Fruit fly (Drosophila melanogaster) whole organism, embryonic: Measurements from ENCODE around the gene Mfap1.
A peak's percentile ranks its signal among the peaks of the same experiment; 100 is the strongest.

Experiments used
- Antp ChIP-seq: fragments of 200-800 bp; sonication (Bioruptor generic); optimal IDR thresholded peaks from 3 replicates; lab custom pipeline; 2016; ENCODE audit warnings: missing biosample characterization, missing genetic modification characterization
- Asciz ChIP-seq: fragments of 200-800 bp; sonication (Bioruptor generic); optimal IDR thresholded peaks from 2 replicates; lab custom pipeline; 2017; ENCODE audit warnings: missing biosample characterization, mild to moderate bottlenecking, missing genetic modification characterization, missing genetic modification reagents
- Bteb2 ChIP-seq: fragments of 200-800 bp; sonication (Bioruptor generic); optimal IDR thresholded peaks from 2 replicates; lab custom pipeline; 2016; ENCODE audit warnings: missing biosample characterization, missing genetic modification characterization
- CG11456 ChIP-seq: fragments of 200-800 bp; sonication (Bioruptor generic); IDR thresholded peaks from 3 replicates; pipeline ENCODE4 v1.3.6; 2022; ENCODE audit warnings: missing biosample characterization, missing genetic modification characterization
- CG11560 ChIP-seq: fragments of 200-800 bp; sonication (Bioruptor generic); IDR thresholded peaks from 3 replicates; pipeline ENCODE4 v1.3.6; 2022; ENCODE audit warnings: missing biosample characterization, missing genetic modification characterization
- CG11723 ChIP-seq: fragments of 200-800 bp; sonication (Bioruptor generic); optimal IDR thresholded peaks from 2 replicates; lab custom pipeline; 2017; ENCODE audit warnings: missing biosample characterization, mild to moderate bottlenecking, missing genetic modification characterization
- CG1832 ChIP-seq: fragments of 200-800 bp; sonication (Bioruptor generic); optimal IDR thresholded peaks from 2 replicates; lab custom pipeline; 2017; ENCODE audit warnings: missing biosample characterization, mild to moderate bottlenecking, missing genetic modification characterization, inconsistent platforms
- CG4360 ChIP-seq: fragments of 200-800 bp; sonication (Bioruptor generic); IDR thresholded peaks from 2 replicates; pipeline ENCODE4 v1.3.6; 2022; ENCODE audit warnings: missing biosample characterization, missing genetic modification characterization
- CG6689 ChIP-seq: fragments of 200-800 bp; sonication (Bioruptor generic); IDR thresholded peaks from 2 replicates; pipeline ENCODE4 v1.3.6; 2022; ENCODE audit warnings: missing biosample characterization, missing genetic modification characterization
- CG9932 ChIP-seq: fragments of 200-800 bp; sonication (Bioruptor generic); IDR thresholded peaks from 2 replicates; pipeline ENCODE4 v1.3.6; 2022; ENCODE audit warnings: missing biosample characterization, missing genetic modification characterization
- D ChIP-seq, 2 experiments: fragments of 200-800 bp in 1 of 2; fragments of >200 bp in 1 of 2; sonication (Bioruptor generic) in 1 of 2; optimal IDR thresholded peaks; 2 replicates in 1 of 2; 3 replicates in 1 of 2; lab custom pipeline; 2017; ENCODE audit warnings: mild to moderate bottlenecking in 1 of 2, missing biosample characterization in 1 of 2, missing genetic modification characterization in 1 of 2, missing genetic modification reagents in 1 of 2
- Dbx ChIP-seq: fragments of 200-800 bp; sonication (Bioruptor generic); IDR thresholded peaks from 3 replicates; pipeline ENCODE4 v1.3.6; 2022; ENCODE audit warnings: missing biosample characterization, missing genetic modification characterization
- Elba2 ChIP-seq: fragments of 200-800 bp; sonication (Bioruptor generic); optimal IDR thresholded peaks from 3 replicates; lab custom pipeline; 2016; ENCODE audit warnings: missing biosample characterization, missing genetic modification characterization
- Fer3 ChIP-seq: fragments of 200-800 bp; sonication (Bioruptor generic); optimal IDR thresholded peaks from 2 replicates; lab custom pipeline; 2018; ENCODE audit warnings: missing biosample characterization, mild to moderate bottlenecking, missing genetic modification characterization, moderate library complexity
- GATAe ChIP-seq: fragments of 200-800 bp; sonication (Bioruptor generic); conservative IDR thresholded peaks from 2 replicates; pipeline ENCODE4 v1.3.6; 2022; ENCODE audit warnings: missing biosample characterization, missing genetic modification characterization
- H15 ChIP-seq: fragments of 200-800 bp; sonication (Bioruptor generic); IDR thresholded peaks from 3 replicates; pipeline ENCODE4 v1.3.6; 2022; ENCODE audit warnings: missing biosample characterization, missing genetic modification characterization
- Hr78 ChIP-seq, 2 experiments: fragments of 200-800 bp in 1 of 2; fragments of >200 bp in 1 of 2; sonication (Bioruptor generic) in 1 of 2; optimal IDR thresholded peaks; 2 replicates each; lab custom pipeline; 2017 to 2019; ENCODE audit warnings: missing biosample characterization in 2 of 2, missing genetic modification characterization in 2 of 2, mild to moderate bottlenecking in 1 of 2, moderate library complexity in 1 of 2
- Kr ChIP-seq: fragments of 200-800 bp; sonication (Bioruptor generic); optimal IDR thresholded peaks from 2 replicates; lab custom pipeline; 2017; ENCODE audit warnings: missing biosample characterization, mild to moderate bottlenecking, missing genetic modification characterization
- MBD-R2 ChIP-seq: fragments of 200-800 bp; sonication (Bioruptor generic); IDR thresholded peaks from 2 replicates; pipeline ENCODE4 v1.3.6; 2022; ENCODE audit warnings: missing biosample characterization, missing genetic modification characterization
- Nf-YA ChIP-seq: fragments of 200-800 bp; sonication (Bioruptor generic); IDR thresholded peaks from 2 replicates; pipeline ENCODE4 v1.3.6; 2022; ENCODE audit warnings: missing biosample characterization, missing genetic modification characterization
- Nf-YB ChIP-seq: fragments of 200-800 bp; sonication (Bioruptor generic); optimal IDR thresholded peaks from 3 replicates; lab custom pipeline; 2019; ENCODE audit warnings: missing biosample characterization, mild to moderate bottlenecking, missing genetic modification characterization, moderate library complexity
- Nf-YC ChIP-seq: fragments of 200-800 bp; optimal IDR thresholded peaks from 3 replicates; lab custom pipeline; 2019; ENCODE audit warnings: missing biosample characterization, mild to moderate bottlenecking, missing genetic modification characterization, moderate library complexity
- Oli ChIP-seq: fragments of 200-800 bp; sonication (Bioruptor generic); optimal IDR thresholded peaks from 2 replicates; lab custom pipeline; 2018; ENCODE audit warnings: missing biosample characterization, mild to moderate bottlenecking, missing genetic modification characterization, moderate library complexity
- Six4 ChIP-seq: fragments of 200-800 bp; sonication (Bioruptor generic); optimal IDR thresholded peaks from 2 replicates; lab custom pipeline; 2016; ENCODE audit warnings: missing biosample characterization, missing genetic modification characterization
- Trl ChIP-seq, 3 experiments: fragments of >200 bp in 2 of 3; fragments of 200-800 bp in 1 of 3; sonication (Bioruptor generic) in 1 of 3; optimal IDR thresholded peaks; 2 replicates in 1 of 3; 3 replicates in 2 of 3; lab custom pipeline; 2016 to 2017; ENCODE audit warnings: missing biosample characterization in 1 of 3, missing genetic modification characterization in 1 of 3
- ab ChIP-seq: fragments of 200-800 bp; sonication (Bioruptor generic); optimal IDR thresholded peaks from 2 replicates; lab custom pipeline; 2016; ENCODE audit warnings: missing biosample characterization, missing genetic modification characterization
- ac ChIP-seq: fragments of 200-800 bp; sonication (Bioruptor generic); optimal IDR thresholded peaks from 3 replicates; lab custom pipeline; 2017; ENCODE audit warnings: missing biosample characterization, mild to moderate bottlenecking, missing genetic modification characterization
- ap ChIP-seq: fragments of 200-800 bp; sonication (Bioruptor generic); IDR thresholded peaks from 2 replicates; pipeline ENCODE4 v1.3.6; 2022; ENCODE audit warnings: missing biosample characterization, missing genetic modification characterization
- caup ChIP-seq: fragments of 200-800 bp; sonication (Bioruptor generic); optimal IDR thresholded peaks from 3 replicates; lab custom pipeline; 2017; ENCODE audit warnings: missing biosample characterization, mild to moderate bottlenecking, missing genetic modification characterization, moderate library complexity; ENCODE audit not compliant: severe bottlenecking
- ci ChIP-seq: fragments of 200-800 bp; sonication (Bioruptor generic); IDR thresholded peaks from 3 replicates; pipeline ENCODE4 v1.3.6; 2022; ENCODE audit warnings: missing biosample characterization, missing genetic modification characterization
- da ChIP-seq: fragments of 200-800 bp; sonication (Bioruptor generic); optimal IDR thresholded peaks from 2 replicates; lab custom pipeline; 2016; ENCODE audit warnings: missing biosample characterization, missing genetic modification characterization
- dan ChIP-seq: fragments of 200-800 bp; sonication (Bioruptor generic); IDR thresholded peaks from 2 replicates; pipeline ENCODE4 v1.3.6; 2022; ENCODE audit warnings: missing biosample characterization, missing genetic modification characterization
- gcm ChIP-seq: fragments of 200-800 bp; sonication (Bioruptor generic); optimal IDR thresholded peaks from 2 replicates; lab custom pipeline; 2019; ENCODE audit warnings: missing biosample characterization, mild to moderate bottlenecking, missing genetic modification characterization, moderate library complexity
- her ChIP-seq: fragments of 200-800 bp; sonication (Bioruptor generic); optimal IDR thresholded peaks from 2 replicates; lab custom pipeline; 2016; ENCODE audit warnings: missing biosample characterization, missing genetic modification characterization
- ken ChIP-seq: fragments of 200-800 bp; sonication (Bioruptor generic); IDR thresholded peaks from 3 replicates; pipeline ENCODE4 v1.3.6; 2022; ENCODE audit warnings: missing biosample characterization, missing genetic modification characterization
- lov ChIP-seq, 2 experiments: fragments of 200-800 bp in 1 of 2; fragments of >200 bp in 1 of 2; sonication (Bioruptor generic) in 1 of 2; IDR thresholded peaks in 1 of 2; optimal IDR thresholded peaks in 1 of 2; 2 replicates in 1 of 2; 3 replicates in 1 of 2; pipeline versions ENCODE4 v1.3.6 to Lab custom; 2017 to 2022; ENCODE audit warnings: missing biosample characterization in 1 of 2, missing genetic modification characterization in 1 of 2
- pros ChIP-seq: fragments of 200-800 bp; sonication (Bioruptor generic); optimal IDR thresholded peaks from 3 replicates; lab custom pipeline; 2019; ENCODE audit warnings: missing biosample characterization, mild to moderate bottlenecking, missing genetic modification characterization, moderate library complexity
- rib ChIP-seq: fragments of 200-800 bp; sonication (Bioruptor generic); IDR thresholded peaks from 2 replicates; pipeline ENCODE4 v1.3.6; 2022; ENCODE audit warnings: missing biosample characterization, missing genetic modification characterization
- sens ChIP-seq: fragments of 200-800 bp; sonication (Bioruptor generic); peaks from one replicate; lab custom pipeline; 2016; ENCODE audit warnings: missing biosample characterization, missing genetic modification characterization
- seq ChIP-seq: fragments of 200-800 bp; sonication (Bioruptor generic); IDR thresholded peaks from 2 replicates; pipeline ENCODE4 v1.3.6; 2022; ENCODE audit warnings: missing biosample characterization, missing genetic modification characterization
- sim ChIP-seq: fragments of 200-800 bp; sonication (Bioruptor generic); IDR thresholded peaks from 2 replicates; pipeline ENCODE4 v1.3.6; 2022; ENCODE audit warnings: missing biosample characterization, missing genetic modification characterization
- sisA ChIP-seq: fragments of 200-800 bp; sonication (Bioruptor generic); IDR thresholded peaks from 2 replicates; pipeline ENCODE4 v1.3.6; 2022; ENCODE audit warnings: missing biosample characterization, missing genetic modification characterization
- sob ChIP-seq: fragments of 200-800 bp; sonication (Bioruptor generic); IDR thresholded peaks from 2 replicates; pipeline ENCODE4 v1.3.6; 2022; ENCODE audit warnings: missing biosample characterization, missing genetic modification characterization
- sqz ChIP-seq: fragments of 200-800 bp; sonication (Bioruptor generic); optimal IDR thresholded peaks from 3 replicates; lab custom pipeline; 2018; ENCODE audit warnings: missing biosample characterization, mild to moderate bottlenecking, missing genetic modification characterization
- sr ChIP-seq: fragments of 200-800 bp; sonication (Bioruptor generic); IDR thresholded peaks from 3 replicates; pipeline ENCODE4 v1.3.6; 2022; ENCODE audit warnings: missing biosample characterization, missing genetic modification characterization
- tll ChIP-seq, 2 experiments: fragments of 200-800 bp in 1 of 2; fragments of >200 bp in 1 of 2; sonication (Bioruptor generic) in 1 of 2; optimal IDR thresholded peaks; 2 replicates each; lab custom pipeline; 2017 to 2019; ENCODE audit warnings: missing biosample characterization in 2 of 2, missing genetic modification characterization in 2 of 2, mild to moderate bottlenecking in 1 of 2, moderate library complexity in 1 of 2
- zfh1 ChIP-seq: fragments of 200-800 bp; sonication (Bioruptor generic); IDR thresholded peaks from 3 replicates; pipeline ENCODE4 v1.3.6; 2022; ENCODE audit warnings: missing biosample characterization, missing genetic modification characterization

Gene Mfap1

DNA sequence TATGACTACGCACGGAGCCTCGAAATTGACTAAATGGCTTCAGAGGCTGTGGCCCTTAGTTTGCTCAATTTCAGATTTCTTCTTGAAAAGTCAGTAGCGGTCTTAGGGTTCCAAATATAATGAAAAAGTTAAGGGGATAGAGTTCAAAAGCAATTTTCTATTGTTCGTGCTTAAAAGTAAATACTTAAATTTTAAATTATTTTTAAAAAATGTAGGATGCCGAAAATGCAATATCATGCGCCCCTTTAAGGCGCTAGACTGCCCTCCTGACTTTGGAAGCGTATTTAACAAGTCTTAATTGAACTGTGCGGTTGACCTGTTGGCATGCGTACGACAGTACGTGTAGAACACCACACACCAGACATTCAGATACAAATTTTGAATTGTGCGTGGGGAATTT, 26.2 kb upstream of the Mfap1 start (continued):
- no peak for TF ChIP-seq zfh1 (GFP tag; lab: Robert Waterston, UW)
- no peak for TF ChIP-seq sens (GFP tag; lab: Kevin White, UChicago)
- TF ChIP-seq caup: no peak
- no peak for TF ChIP-seq her (GFP tag; lab: Kevin White, UChicago)
- TF ChIP-seq Six4: no peak
- TF ChIP-seq Bteb2: no peak
- no peak for TF ChIP-seq sr (GFP tag; lab: Robert Waterston, UW)
- 0 out of 2 replicates have a peak, but pooled peaks have one; percentile 13 for TF ChIP-seq sisA
- 0 out of 2 replicates have a peak, but pooled peaks have one; percentile 28 for TF ChIP-seq CG6689 (GFP tag; lab: Robert Waterston, UW)
- TF ChIP-seq CG11456 (GFP tag; lab: Robert Waterston, UW): 0 out of 3 replicates have a peak, but pooled peaks have one; percentile 37
- TF ChIP-seq, all 482 proteins: peak for 13

DNA sequence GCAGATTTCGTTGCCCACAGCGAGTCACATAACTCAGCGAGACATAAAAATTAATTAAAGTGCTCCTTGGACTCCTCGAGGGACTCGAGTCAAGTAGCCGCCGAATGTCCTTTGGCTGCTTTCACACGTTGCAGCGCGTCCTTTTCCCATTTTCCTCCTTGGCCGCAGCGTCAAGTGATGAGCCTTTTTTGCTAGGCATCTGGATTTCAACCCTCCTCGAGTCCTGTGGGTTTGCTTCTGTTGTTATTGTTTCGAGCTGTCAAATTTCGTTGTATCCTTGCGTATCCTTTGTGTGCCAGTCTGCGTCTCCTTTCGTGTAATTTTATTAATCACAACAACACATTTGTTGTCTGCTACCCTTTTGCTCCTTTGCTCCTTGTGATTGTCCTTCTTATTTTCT, 24.3 kb upstream of the Mfap1 start:
- TF ChIP-seq CG11560 (tag; lab: Robert Waterston, UW) (no peak), tll (GFP tag; optimal IDR thresholded peaks at IDR 0.05; lab: Kevin White, UChicago) (peak in 1 of 2 experiments; percentile 55), Antp (GFP tag; lab: Kevin White, UChicago) (no peak), ab (GFP tag; lab: Kevin White, UChicago) (no peak), pros (GFP tag; lab: Kevin White, UChicago) (peak; percentile 50), CG4360 (GFP tag; lab: Robert Waterston, UW) (peak; percentile 44; the same call in 1 of the 2 replicates), D (optimal IDR thresholded peaks at IDR 0.05; lab: Kevin White, UChicago) (peak; percentile 49), D (GFP tag; optimal IDR thresholded peaks at IDR 0.05; lab: Kevin White, UChicago) (no peak), sqz (no peak), CG11723 (GFP tag; lab: Kevin White, UChicago) (no peak), Kr (GFP tag; lab: Kevin White, UChicago) (peak; percentile 25)
- TF ChIP-seq, all 482 proteins: peak for 5

DNA sequence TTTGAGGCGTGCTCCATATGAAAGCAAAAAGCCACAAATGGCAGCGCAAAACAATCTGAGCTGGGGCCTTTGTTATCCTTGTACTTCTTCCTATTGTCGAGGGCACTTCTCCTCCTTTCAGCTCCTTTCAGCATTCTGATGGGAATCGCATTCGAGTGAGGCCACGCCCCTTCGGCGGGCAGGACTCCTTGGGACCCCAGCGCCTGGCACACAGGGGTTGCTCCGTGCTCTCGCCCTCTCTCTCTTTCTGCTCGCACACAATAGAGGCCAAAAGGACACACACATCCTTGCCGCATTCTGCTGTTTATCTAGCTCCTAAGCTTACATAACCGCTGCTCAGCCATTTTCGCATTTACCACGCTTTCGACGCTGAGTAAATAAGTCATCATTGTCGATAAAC, 20.8 kb upstream of the Mfap1 start:
- TF ChIP-seq ci (GFP tag; lab: Robert Waterston, UW) (0 out of 3 replicates have a peak, but pooled peaks have one; percentile 34), sim (GFP tag; lab: Robert Waterston, UW) (no peak), gcm (no peak), rib (no peak), seq (GFP tag; lab: Robert Waterston, UW) (peak; percentile 26; the same call in 1 of the 2 replicates), CG1832 (GFP tag; lab: Kevin White, UChicago) (peak; percentile 35), Nf-YC (tag; lab: Kevin White, UChicago) (peak; percentile 82), Oli (no peak), Nf-YB (GFP tag; lab: Kevin White, UChicago) (peak; percentile 85), ap (GFP tag; lab: Robert Waterston, UW) (no peak), Fer3 (no peak), Asciz (GFP tag; lab: Kevin White, UChicago) (no peak), ken (GFP tag; lab: Robert Waterston, UW) (no peak), lov (optimal IDR thresholded peaks at IDR 0.05; lab: Kevin White, UChicago) (no peak), lov (GFP tag; IDR thresholded peaks at IDR 0.05; lab: Robert Waterston, UW) (0 out of 3 replicates have a peak, but pooled peaks have one; percentile 13), Nf-YA (0 out of 2 replicates have a peak, but pooled peaks have one; percentile 34), Dbx (GFP tag; lab: Robert Waterston, UW) (0 out of 3 replicates have a peak, but pooled peaks have one; percentile 35), sob (GFP tag; lab: Robert Waterston, UW) (no peak), GATAe (GFP tag; lab: Robert Waterston, UW) (no peak), dan (GFP tag; lab: Robert Waterston, UW) (no peak), MBD-R2 (GFP tag; lab: Robert Waterston, UW) (no peak), Elba2 (GFP tag; lab: Kevin White, UChicago) (peak; percentile 74), ac (GFP tag; lab: Kevin White, UChicago) (no peak), da (GFP tag; lab: Kevin White, UChicago) (no peak), Hr78 (GFP tag; optimal IDR thresholded peaks at IDR 0.05; lab: Kevin White, UChicago) (no peak), CG9932 (no peak), H15 (GFP tag; lab: Robert Waterston, UW) (no peak), Trl (optimal IDR thresholded peaks at IDR 0.05; lab: Kevin White, UChicago) (peak in 1 of 2 experiments; percentile 36), Trl (GFP tag; optimal IDR thresholded peaks at IDR 0.05; lab: Kevin White, UChicago) (no peak)
